Fruit fly (Drosophila melanogaster) whole organism, embryonic: ENCODE measurements around the gene RPA3.

Experiments
- CG10654 ChIP-seq: fragments of 200-800 bp; sonication (Bioruptor generic); optimal IDR thresholded peaks from 2 replicates; lab custom pipeline; 2016; ENCODE audit warnings: missing biosample characterization, missing genetic modification characterization
- CG10959 ChIP-seq: fragments of 200-800 bp; sonication (Bioruptor generic); IDR thresholded peaks from 2 replicates; pipeline ENCODE4 v1.3.6; 2022; ENCODE audit warnings: missing biosample characterization, missing genetic modification characterization
- CG11085 ChIP-seq: fragments of 200-800 bp; sonication (Bioruptor generic); IDR thresholded peaks from 2 replicates; pipeline ENCODE4 v1.3.6; 2022; ENCODE audit warnings: missing biosample characterization, missing genetic modification characterization
- CG12769 ChIP-seq: fragments of 200-800 bp; sonication (Bioruptor generic); optimal IDR thresholded peaks from 2 replicates; lab custom pipeline; 2019; ENCODE audit warnings: missing biosample characterization, mild to moderate bottlenecking, missing genetic modification characterization, moderate library complexity
- CG13287 ChIP-seq: fragments of 200-800 bp; sonication (Bioruptor generic); IDR thresholded peaks from 2 replicates; pipeline ENCODE4 v1.3.6; 2022; ENCODE audit warnings: missing biosample characterization, missing genetic modification characterization; ENCODE audit not compliant: partially characterized antibody
- CG13775 ChIP-seq: fragments of 200-800 bp; sonication (Bioruptor generic); optimal IDR thresholded peaks from 3 replicates; lab custom pipeline; 2017; ENCODE audit warnings: missing biosample characterization, mild to moderate bottlenecking, missing genetic modification characterization
- CG1602 ChIP-seq: fragments of 200-800 bp; sonication (Bioruptor generic); optimal IDR thresholded peaks from 3 replicates; lab custom pipeline; 2016; ENCODE audit warnings: missing biosample characterization, missing genetic modification characterization
- CG17328 ChIP-seq: fragments of 200-800 bp; sonication (Bioruptor generic); IDR thresholded peaks from 2 replicates; pipeline ENCODE4 v1.3.6; 2022; ENCODE audit warnings: missing biosample characterization, missing genetic modification characterization
- CG1792 ChIP-seq: fragments of 200-800 bp; sonication (Bioruptor generic); optimal IDR thresholded peaks from 2 replicates; lab custom pipeline; 2016; ENCODE audit warnings: missing biosample characterization, missing genetic modification characterization
- CG18599 ChIP-seq: fragments of 200-800 bp; sonication (Bioruptor generic); optimal IDR thresholded peaks from 3 replicates; lab custom pipeline; 2017; ENCODE audit warnings: missing biosample characterization, missing genetic modification characterization, mild to moderate bottlenecking, moderate library complexity, missing genetic modification reagents
- CG34376 ChIP-seq: fragments of 200-800 bp; sonication (Bioruptor generic); optimal IDR thresholded peaks from 2 replicates; lab custom pipeline; 2018; ENCODE audit warnings: missing biosample characterization, mild to moderate bottlenecking, missing genetic modification characterization
- CG3847 ChIP-seq: fragments of 200-800 bp; sonication (Bioruptor generic); IDR thresholded peaks from 2 replicates; pipeline ENCODE4 v1.3.6; 2022; ENCODE audit warnings: missing biosample characterization, missing genetic modification characterization
- CG6272 ChIP-seq: fragments of 200-800 bp; sonication (Bioruptor generic); IDR thresholded peaks from 2 replicates; pipeline ENCODE4 v1.3.6; 2022; ENCODE audit warnings: missing biosample characterization, missing genetic modification characterization
- CG6791 ChIP-seq: fragments of 200-800 bp; sonication (Bioruptor generic); IDR thresholded peaks from 3 replicates; pipeline ENCODE4 v1.3.6; 2022; ENCODE audit warnings: missing biosample characterization, missing genetic modification characterization; ENCODE audit not compliant: partially characterized antibody
- CG9215 ChIP-seq: fragments of 200-800 bp; sonication (Bioruptor generic); IDR thresholded peaks from 2 replicates; pipeline ENCODE4 v1.3.6; 2022; ENCODE audit warnings: missing biosample characterization, missing genetic modification characterization
- Camta ChIP-seq: fragments of 200-800 bp; sonication (Bioruptor generic); optimal IDR thresholded peaks from 2 replicates; lab custom pipeline; 2016; ENCODE audit warnings: missing biosample characterization, missing genetic modification characterization
- ERR ChIP-seq: fragments of 200-800 bp; sonication (Bioruptor generic); optimal IDR thresholded peaks from 2 replicates; lab custom pipeline; 2016; ENCODE audit warnings: missing biosample characterization, missing genetic modification characterization
- HmgZ ChIP-seq: fragments of 200-800 bp; sonication (Bioruptor generic); optimal IDR thresholded peaks from 2 replicates; lab custom pipeline; 2018; ENCODE audit warnings: missing biosample characterization, mild to moderate bottlenecking, missing genetic modification characterization
- Hmx ChIP-seq: fragments of 200-800 bp; sonication (Bioruptor generic); optimal IDR thresholded peaks from 2 replicates; lab custom pipeline; 2016; ENCODE audit warnings: missing biosample characterization, missing genetic modification characterization
- Hr3 ChIP-seq: fragments of 200-800 bp; sonication (Bioruptor generic); optimal IDR thresholded peaks from 3 replicates; lab custom pipeline; 2016; ENCODE audit warnings: missing biosample characterization, missing genetic modification characterization
- Jarid2 ChIP-seq: fragments of 200-800 bp; sonication (Bioruptor generic); optimal IDR thresholded peaks from 3 replicates; lab custom pipeline; 2017; ENCODE audit warnings: mild to moderate bottlenecking, missing biosample characterization, missing genetic modification reagents, missing genetic modification characterization
- Lhr ChIP-seq: fragments of 200-800 bp; sonication (Bioruptor generic); optimal IDR thresholded peaks from 3 replicates; lab custom pipeline; 2017; ENCODE audit warnings: mild to moderate bottlenecking, missing biosample characterization, missing genetic modification reagents, missing genetic modification characterization
- Lpt ChIP-seq: fragments of >200 bp; optimal IDR thresholded peaks from 2 replicates; lab custom pipeline; 2018; ENCODE audit warnings: missing biosample characterization, missing genetic modification characterization
- MBD-R2 ChIP-seq: fragments of 200-800 bp; sonication (Bioruptor generic); IDR thresholded peaks from 2 replicates; pipeline ENCODE4 v1.3.6; 2022; ENCODE audit warnings: missing biosample characterization, missing genetic modification characterization
- Med ChIP-seq: fragments of 200-800 bp; sonication (Bioruptor generic); peaks from one replicate; lab custom pipeline; 2016; ENCODE audit warnings: missing biosample characterization, missing genetic modification characterization, mild to moderate bottlenecking, inconsistent platforms, moderate library complexity
- Myb ChIP-seq: fragments of 200-800 bp; sonication (Bioruptor generic); optimal IDR thresholded peaks from 2 replicates; lab custom pipeline; 2016; ENCODE audit warnings: missing biosample characterization, missing genetic modification characterization
- NC2α ChIP-seq: fragments of 200-800 bp; sonication (Bioruptor generic); optimal IDR thresholded peaks from 2 replicates; lab custom pipeline; 2016; ENCODE audit warnings: missing biosample characterization, missing genetic modification characterization
- Opbp ChIP-seq: fragments of 200-800 bp; sonication (Bioruptor generic); IDR thresholded peaks from 3 replicates; pipeline ENCODE4 v1.3.6; 2022; ENCODE audit warnings: missing biosample characterization, missing genetic modification characterization; ENCODE audit not compliant: partially characterized antibody
- Scr ChIP-seq: fragments of 200-800 bp; sonication (Bioruptor generic); IDR thresholded peaks from 2 replicates; pipeline ENCODE4 v1.3.6; 2022; ENCODE audit warnings: missing biosample characterization, missing genetic modification characterization; ENCODE audit not compliant: partially characterized antibody
- Sry-β ChIP-seq: fragments of 200-800 bp; sonication (Bioruptor generic); optimal IDR thresholded peaks from 2 replicates; lab custom pipeline; 2018; ENCODE audit warnings: missing biosample characterization, mild to moderate bottlenecking, missing genetic modification characterization, moderate library complexity
- Xrp1 ChIP-seq: fragments of 200-800 bp; sonication (Bioruptor generic); IDR thresholded peaks from 2 replicates; pipeline ENCODE4 v1.3.6; 2022; ENCODE audit warnings: missing biosample characterization, missing genetic modification characterization
- ato ChIP-seq: fragments of 200-800 bp; sonication (Bioruptor generic); IDR thresholded peaks from 2 replicates; pipeline ENCODE4 v1.3.6; 2022; ENCODE audit warnings: missing biosample characterization, missing genetic modification characterization; ENCODE audit not compliant: partially characterized antibody
- bcd ChIP-seq: fragments of 200-800 bp; sonication (Bioruptor generic); optimal IDR thresholded peaks from 2 replicates; lab custom pipeline; 2017; ENCODE audit warnings: missing biosample characterization, mild to moderate bottlenecking, missing genetic modification characterization
- chif ChIP-seq, 2 experiments: fragments of 200-800 bp; sonication (Bioruptor generic); optimal IDR thresholded peaks; 3 replicates each; lab custom pipeline; 2016; ENCODE audit warnings: missing biosample characterization in 2 of 2, missing genetic modification characterization in 2 of 2
- cwo ChIP-seq: fragments of 200-800 bp; sonication (Bioruptor generic); optimal IDR thresholded peaks from 3 replicates; lab custom pipeline; 2017; ENCODE audit warnings: missing biosample characterization, missing genetic modification characterization, mild to moderate bottlenecking, moderate library complexity, missing genetic modification reagents
- dm ChIP-seq: fragments of 200-800 bp; sonication (Bioruptor generic); optimal IDR thresholded peaks from 3 replicates; lab custom pipeline; 2016; ENCODE audit warnings: missing biosample characterization, missing genetic modification characterization
- fru ChIP-seq: fragments of >200 bp; optimal IDR thresholded peaks from 2 replicates; lab custom pipeline; 2017
- hb ChIP-seq: fragments of 200-800 bp; sonication (Bioruptor generic); IDR thresholded peaks from 3 replicates; pipeline ENCODE4 v1.3.6; 2022; ENCODE audit warnings: missing biosample characterization, missing genetic modification characterization; ENCODE audit not compliant: partially characterized antibody
- kah ChIP-seq: fragments of 200-800 bp; sonication (Bioruptor generic); optimal IDR thresholded peaks from 2 replicates; lab custom pipeline; 2018; ENCODE audit warnings: missing biosample characterization, mild to moderate bottlenecking, missing genetic modification characterization
- kay ChIP-seq: fragments of 200-800 bp; sonication (Bioruptor generic); optimal IDR thresholded peaks from 2 replicates; lab custom pipeline; 2016; ENCODE audit warnings: missing biosample characterization, missing genetic modification characterization
- lab ChIP-seq: fragments of 200-800 bp; sonication (Bioruptor generic); optimal IDR thresholded peaks from 3 replicates; lab custom pipeline; 2017; ENCODE audit warnings: missing biosample characterization, missing genetic modification characterization, mild to moderate bottlenecking, moderate library complexity, missing genetic modification reagents
- maf-S ChIP-seq: fragments of 200-800 bp; sonication (Bioruptor generic); optimal IDR thresholded peaks from 2 replicates; lab custom pipeline; 2016; ENCODE audit warnings: missing biosample characterization, missing genetic modification characterization
- mam ChIP-seq: fragments of 200-800 bp; sonication (Bioruptor generic); optimal IDR thresholded peaks from 3 replicates; lab custom pipeline; 2016; ENCODE audit warnings: missing biosample characterization, missing genetic modification characterization
- pan ChIP-seq, 4 experiments: fragments of >200 bp in 3 of 4; fragments of 200-800 bp in 1 of 4; sonication (Bioruptor generic) in 1 of 4; optimal IDR thresholded peaks in 3 of 4; IDR thresholded peaks in 1 of 4; 2 replicates each; pipeline versions ENCODE4 v1.3.6 to Lab custom; 2017 to 2022; ENCODE audit warnings: missing biosample characterization in 2 of 4, missing genetic modification characterization in 2 of 4, mixed read lengths in 1 of 4
- row ChIP-seq: fragments of 200-800 bp; sonication (Bioruptor generic); IDR thresholded peaks from 3 replicates; pipeline ENCODE4 v1.3.6; 2022; ENCODE audit warnings: missing biosample characterization, missing genetic modification characterization
- wdn ChIP-seq: fragments of 200-800 bp; sonication (Bioruptor generic); IDR thresholded peaks from 2 replicates; pipeline ENCODE4 v1.3.6; 2022; ENCODE audit warnings: missing biosample characterization, missing genetic modification characterization

Gene RPA3

DNA sequence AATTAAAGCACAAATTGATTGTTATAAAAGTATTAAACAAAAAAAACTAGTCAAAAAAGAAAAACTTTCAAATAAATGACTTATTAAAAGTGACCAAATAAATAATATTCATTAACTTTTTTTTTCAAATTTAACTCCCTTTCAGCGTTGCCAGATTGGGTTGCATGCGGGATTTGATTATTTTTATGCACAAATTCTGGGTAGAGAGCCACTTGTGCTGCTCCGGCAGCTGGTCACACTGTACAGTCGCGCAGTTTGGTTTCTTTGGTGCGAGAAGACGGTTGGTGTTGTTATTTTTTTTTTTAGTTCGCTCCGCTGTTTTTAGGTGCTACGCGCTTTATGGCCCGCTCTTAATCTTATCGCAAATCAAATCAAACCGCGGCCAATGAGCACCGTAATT is 16.1 kb downstream of the RPA3 start, which contains the start of gene rho-4 (continued):
- TF ChIP-seq Scr (GFP tag; lab: Robert Waterston, UW) (0 out of 2 replicates have a peak, but pooled peaks have one; percentile 28), CG13287 (peak; percentile 47; the same call in 1 of the 2 replicates), CG6791 (GFP tag; lab: Robert Waterston, UW) (0 out of 3 replicates have a peak, but pooled peaks have one; percentile 10), CG3847 (GFP tag; lab: Robert Waterston, UW) (peak; percentile 73), CG11085 (GFP tag; lab: Robert Waterston, UW) (peak; percentile 36; the same call in 1 of the 2 replicates), row (GFP tag; lab: Robert Waterston, UW) (peak; percentile 38; the same call in 2 of the 3 replicates)

DNA sequence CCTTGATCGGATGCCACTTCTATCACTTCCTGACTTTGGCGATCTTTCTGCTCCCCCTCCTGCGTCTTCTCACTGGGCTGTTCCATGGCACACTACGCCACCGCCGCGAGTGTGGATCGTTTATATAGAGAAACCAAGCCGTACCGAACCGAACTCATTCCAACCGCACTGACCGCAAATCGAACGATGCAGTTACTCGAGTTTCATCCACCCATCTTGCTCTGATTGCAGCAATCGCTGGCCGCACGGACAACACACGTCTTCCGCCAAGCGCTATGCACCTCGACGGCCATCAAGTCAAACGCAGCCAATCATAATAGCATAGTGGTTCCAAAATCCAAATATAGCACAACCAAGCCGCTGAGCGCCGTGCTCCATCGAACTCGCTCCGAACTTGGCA is 31.6 kb downstream of the RPA3 start, which contains the start of gene pkm:
TSS of gene pkm (minus strand) at position 101 of the 400 bp plus-strand sequence.
- TF ChIP-seq Xrp1 (GFP tag; lab: Robert Waterston, UW), result no peak
- TF ChIP-seq Med, result peak; percentile 32
- TF ChIP-seq cwo, result no peak
- no peak for TF ChIP-seq maf-S (GFP tag; lab: Kevin White, UChicago)
- TF ChIP-seq ERR (GFP tag; lab: Kevin White, UChicago), result no peak
- no peak for TF ChIP-seq pan (optimal IDR thresholded peaks at IDR 0.05; lab: Kevin White, UChicago)
- no peak for TF ChIP-seq pan (GFP tag; optimal IDR thresholded peaks at IDR 0.05 in 1 of 2, IDR thresholded peaks at IDR 0.05 in 1 of 2)
- no peak for TF ChIP-seq Jarid2 (GFP tag; lab: Kevin White, UChicago)
- TF ChIP-seq NC2α, result no peak

DNA sequence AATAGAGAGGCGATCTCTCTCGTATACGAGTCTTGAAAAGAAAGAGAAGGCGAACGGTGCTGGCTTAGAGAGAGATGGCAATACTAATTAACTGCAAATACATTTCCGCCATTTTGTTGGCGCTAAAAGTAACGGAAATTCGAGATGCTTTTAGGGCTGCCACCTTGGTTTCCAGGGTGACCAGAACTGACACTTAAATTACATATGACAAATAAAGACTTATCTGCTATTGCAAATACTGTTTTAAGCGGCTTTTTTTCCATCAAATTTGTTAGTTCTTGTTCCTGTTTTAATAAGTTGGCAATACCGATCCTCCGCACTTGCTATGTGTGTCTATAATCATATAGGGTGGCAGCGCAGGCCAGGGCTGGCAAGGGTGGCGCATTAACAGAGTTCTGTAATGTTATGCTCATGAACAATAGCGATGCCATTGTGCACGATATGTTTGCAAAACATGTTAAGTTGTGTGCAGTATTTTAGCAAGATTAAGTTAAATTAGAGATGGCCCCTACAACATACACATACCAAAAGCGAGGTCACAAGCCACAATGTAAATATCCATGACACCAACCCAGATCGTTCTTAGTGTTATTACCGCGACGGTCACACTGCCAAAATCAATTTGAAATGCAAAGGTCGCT is 35.3 kb downstream of the RPA3 start, which contains the start of gene nod:
TSS of gene nod (plus strand) at position 573 of the 641 bp plus-strand sequence.
- TF ChIP-seq CG1602 (GFP tag; lab: Kevin White, UChicago) (peak; percentile 45), lab (GFP tag; lab: Kevin White, UChicago) (peak; percentile 75), Sry-β (GFP tag; lab: Kevin White, UChicago) (peak; percentile 11), Myb (GFP tag; lab: Kevin White, UChicago) (peak; percentile 97), Hr3 (GFP tag; lab: Kevin White, UChicago) (peak; percentile 39), Camta (peak; percentile 27), MBD-R2 (GFP tag; lab: Robert Waterston, UW) (peak; percentile 85), CG9215 (GFP tag; lab: Robert Waterston, UW) (peak; percentile 40; the same call in 1 of the 2 replicates), CG34376 (GFP tag; lab: Kevin White, UChicago) (peak; percentile 49), dm (GFP tag; lab: Kevin White, UChicago) (peak; percentile 31), kah (GFP tag; lab: Kevin White, UChicago) (no peak), chif (GFP tag; optimal IDR thresholded peaks at IDR 0.05; lab: Kevin White, UChicago) (peak; percentile 21 to 52), bcd (GFP tag; lab: Kevin White, UChicago) (peak; percentile 61), Lpt (GFP tag; lab: Kevin White, UChicago) (no peak), mam (GFP tag; lab: Kevin White, UChicago) (peak; percentile 81), HmgZ (tag; lab: Kevin White, UChicago) (peak; percentile 28), wdn (GFP tag; lab: Robert Waterston, UW) (peak; percentile 27), hb (GFP tag; lab: Robert Waterston, UW) (no peak), Lhr (GFP tag; lab: Kevin White, UChicago) (peak; percentile 92), CG10959 (GFP tag; lab: Robert Waterston, UW) (no peak), Hmx (GFP tag; lab: Kevin White, UChicago) (no peak), CG12769 (tag; lab: Kevin White, UChicago) (peak; percentile 73), Opbp (peak; percentile 59; the same call in 1 of the 3 replicates), CG10654 (GFP tag; lab: Kevin White, UChicago) (peak; percentile 71), ato (GFP tag; lab: Robert Waterston, UW) (no peak; the same call in 1 of the 2 replicates), CG17328 (GFP tag; lab: Robert Waterston, UW) (peak; percentile 57), kay (GFP tag; lab: Kevin White, UChicago) (peak; percentile 2), fru (lab: Kevin White, UChicago) (no peak), CG6272 (GFP tag; lab: Robert Waterston, UW) (peak; percentile 48; the same call in 1 of the 2 replicates), CG1792 (peak; percentile 7), CG18599 (GFP tag; lab: Kevin White, UChicago) (peak; percentile 70), CG13775 (GFP tag; lab: Kevin White, UChicago) (peak; percentile 68)
